Fruit fly (Drosophila melanogaster) whole organism, embryonic: Measurements from ENCODE around the gene eIF3h.

ENCODE experiments used
- B-H2 ChIP-seq: fragments of 200-800 bp; sonication (Bioruptor generic); optimal IDR thresholded peaks from 2 replicates; lab custom pipeline; 2018; ENCODE audit warnings: missing biosample characterization, mild to moderate bottlenecking, missing genetic modification characterization
- Bdp1 ChIP-seq: fragments of 200-800 bp; sonication (Bioruptor generic); optimal IDR thresholded peaks from 3 replicates; lab custom pipeline; 2016; ENCODE audit warnings: missing biosample characterization, missing genetic modification characterization
- CG10147 ChIP-seq: fragments of 200-800 bp; sonication (Bioruptor generic); optimal IDR thresholded peaks from 2 replicates; lab custom pipeline; 2019; ENCODE audit warnings: missing biosample characterization, mild to moderate bottlenecking, missing genetic modification characterization, moderate library complexity
- CG10321 ChIP-seq: fragments of 200-800 bp; sonication (Bioruptor generic); IDR thresholded peaks from 2 replicates; pipeline ENCODE4 v1.3.6; 2022; ENCODE audit warnings: missing biosample characterization, missing genetic modification characterization
- CG12299 ChIP-seq: fragments of 200-800 bp; sonication (Bioruptor generic); optimal IDR thresholded peaks from 2 replicates; lab custom pipeline; 2018; ENCODE audit warnings: missing biosample characterization, mild to moderate bottlenecking, missing genetic modification characterization
- CG13624 ChIP-seq: fragments of 200-800 bp; sonication (Bioruptor generic); optimal IDR thresholded peaks from 2 replicates; lab custom pipeline; 2016; ENCODE audit warnings: missing biosample characterization, missing genetic modification characterization
- CG1647 ChIP-seq: fragments of 200-800 bp; sonication (Bioruptor generic); optimal IDR thresholded peaks from 3 replicates; lab custom pipeline; 2016; ENCODE audit warnings: missing biosample characterization, missing genetic modification characterization
- CG16779 ChIP-seq: fragments of 200-800 bp; sonication (Bioruptor generic); IDR thresholded peaks from 2 replicates; pipeline ENCODE4 v1.3.6; 2022; ENCODE audit warnings: missing biosample characterization, missing genetic modification characterization
- CG16815 ChIP-seq: fragments of 200-800 bp; sonication (Bioruptor generic); optimal IDR thresholded peaks from 3 replicates; lab custom pipeline; 2017; ENCODE audit warnings: missing biosample characterization, mild to moderate bottlenecking, missing genetic modification characterization
- CG17829 ChIP-seq: fragments of 200-800 bp; optimal IDR thresholded peaks from 2 replicates; lab custom pipeline; 2019; ENCODE audit warnings: missing biosample characterization, mild to moderate bottlenecking, missing genetic modification characterization, moderate library complexity
- CG1832 ChIP-seq: fragments of 200-800 bp; sonication (Bioruptor generic); optimal IDR thresholded peaks from 2 replicates; lab custom pipeline; 2017; ENCODE audit warnings: missing biosample characterization, mild to moderate bottlenecking, missing genetic modification characterization, inconsistent platforms
- CG18476 ChIP-seq: fragments of 200-800 bp; sonication (Bioruptor generic); optimal IDR thresholded peaks from 2 replicates; lab custom pipeline; 2016; ENCODE audit warnings: missing biosample characterization, mild to moderate bottlenecking, missing genetic modification characterization
- CG2678 ChIP-seq: fragments of 200-800 bp; sonication (Bioruptor generic); optimal IDR thresholded peaks from 3 replicates; lab custom pipeline; 2019; ENCODE audit warnings: missing biosample characterization, mild to moderate bottlenecking, missing genetic modification characterization, moderate library complexity
- CG33557 ChIP-seq: fragments of 200-800 bp; sonication (Bioruptor generic); optimal IDR thresholded peaks from 2 replicates; lab custom pipeline; 2019; ENCODE audit warnings: missing biosample characterization, mild to moderate bottlenecking, missing genetic modification characterization, moderate library complexity
- CG4282 ChIP-seq: fragments of 200-800 bp; sonication (Bioruptor generic); optimal IDR thresholded peaks from 2 replicates; lab custom pipeline; 2016; ENCODE audit warnings: missing biosample characterization, missing genetic modification characterization
- CG43689 ChIP-seq: fragments of 200-800 bp; sonication (Bioruptor generic); IDR thresholded peaks from 2 replicates; pipeline ENCODE4 v1.3.6; 2022; ENCODE audit warnings: missing biosample characterization, missing genetic modification characterization
- CG4424 ChIP-seq: fragments of 200-800 bp; sonication (Bioruptor generic); optimal IDR thresholded peaks from 3 replicates; lab custom pipeline; 2016; ENCODE audit warnings: missing biosample characterization, missing genetic modification characterization
- CG7928 ChIP-seq: fragments of 200-800 bp; sonication (Bioruptor generic); optimal IDR thresholded peaks from 2 replicates; lab custom pipeline; 2017; ENCODE audit warnings: missing biosample characterization, mild to moderate bottlenecking, missing genetic modification characterization
- Dfd ChIP-seq, 2 experiments: fragments of >200 bp; optimal IDR thresholded peaks; 2 replicates each; lab custom pipeline; 2017; ENCODE audit warnings: missing biosample characterization in 2 of 2, missing genetic modification characterization in 2 of 2
- Dip2 ChIP-seq: fragments of 200-800 bp; sonication (Bioruptor generic); IDR thresholded peaks from 2 replicates; pipeline ENCODE4 v1.3.6; 2022; ENCODE audit warnings: missing biosample characterization, missing genetic modification characterization
- Dip3 ChIP-seq: fragments of 200-800 bp; sonication (Bioruptor generic); optimal IDR thresholded peaks from 3 replicates; lab custom pipeline; 2016; ENCODE audit warnings: missing biosample characterization, missing genetic modification characterization
- Doc3 ChIP-seq: fragments of 200-800 bp; sonication (Bioruptor generic); IDR thresholded peaks from 3 replicates; pipeline ENCODE4 v1.3.6; 2022; ENCODE audit warnings: missing biosample characterization, missing genetic modification characterization; ENCODE audit not compliant: partially characterized antibody
- E2f1 ChIP-seq: fragments of 200-800 bp; sonication (Bioruptor generic); IDR thresholded peaks from 2 replicates; pipeline ENCODE4 v1.3.6; 2022; ENCODE audit warnings: missing biosample characterization, missing genetic modification characterization
- H2.0 ChIP-seq: fragments of 200-800 bp; sonication (Bioruptor generic); IDR thresholded peaks from 2 replicates; pipeline ENCODE4 v1.3.6; 2022; ENCODE audit warnings: missing biosample characterization, missing genetic modification characterization
- HLH3B ChIP-seq: fragments of 200-800 bp; sonication (Bioruptor generic); IDR thresholded peaks from 2 replicates; pipeline ENCODE4 v1.3.6; 2022; ENCODE audit warnings: missing biosample characterization, missing genetic modification characterization
- HLH4C ChIP-seq: fragments of 200-800 bp; sonication (Bioruptor generic); IDR thresholded peaks from 3 replicates; pipeline ENCODE4 v1.3.6; 2022; ENCODE audit warnings: missing biosample characterization, missing genetic modification characterization; ENCODE audit not compliant: partially characterized antibody
- Hr78 ChIP-seq, 2 experiments: fragments of 200-800 bp in 1 of 2; fragments of >200 bp in 1 of 2; sonication (Bioruptor generic) in 1 of 2; optimal IDR thresholded peaks; 2 replicates each; lab custom pipeline; 2017 to 2019; ENCODE audit warnings: missing biosample characterization in 2 of 2, missing genetic modification characterization in 2 of 2, mild to moderate bottlenecking in 1 of 2, moderate library complexity in 1 of 2
- NC2α ChIP-seq: fragments of 200-800 bp; sonication (Bioruptor generic); optimal IDR thresholded peaks from 2 replicates; lab custom pipeline; 2016; ENCODE audit warnings: missing biosample characterization, missing genetic modification characterization
- Scr ChIP-seq: fragments of 200-800 bp; sonication (Bioruptor generic); IDR thresholded peaks from 2 replicates; pipeline ENCODE4 v1.3.6; 2022; ENCODE audit warnings: missing biosample characterization, missing genetic modification characterization; ENCODE audit not compliant: partially characterized antibody
- Sry-β ChIP-seq: fragments of 200-800 bp; sonication (Bioruptor generic); optimal IDR thresholded peaks from 2 replicates; lab custom pipeline; 2018; ENCODE audit warnings: missing biosample characterization, mild to moderate bottlenecking, missing genetic modification characterization, moderate library complexity
- bcd ChIP-seq: fragments of 200-800 bp; sonication (Bioruptor generic); optimal IDR thresholded peaks from 2 replicates; lab custom pipeline; 2017; ENCODE audit warnings: missing biosample characterization, mild to moderate bottlenecking, missing genetic modification characterization
- btn ChIP-seq: fragments of 200-800 bp; sonication (Bioruptor generic); optimal IDR thresholded peaks from 2 replicates; lab custom pipeline; 2016; ENCODE audit warnings: missing biosample characterization, missing genetic modification characterization
- crc ChIP-seq: fragments of 200-800 bp; sonication (Bioruptor generic); optimal IDR thresholded peaks from 2 replicates; lab custom pipeline; 2016; ENCODE audit warnings: missing biosample characterization, missing genetic modification characterization
- eve ChIP-seq, 2 experiments: fragments of >200 bp; optimal IDR thresholded peaks; 2 replicates each; lab custom pipeline; 2017; ENCODE audit warnings: missing biosample characterization in 2 of 2, missing genetic modification characterization in 2 of 2
- exex ChIP-seq: fragments of 200-800 bp; sonication (Bioruptor generic); optimal IDR thresholded peaks from 4 replicates; lab custom pipeline; 2018; ENCODE audit warnings: missing biosample characterization, mild to moderate bottlenecking, missing genetic modification characterization, moderate library complexity
- fd96Cb ChIP-seq: fragments of 200-800 bp; sonication (Bioruptor generic); optimal IDR thresholded peaks from 2 replicates; lab custom pipeline; 2018; ENCODE audit warnings: missing biosample characterization, mild to moderate bottlenecking, missing genetic modification characterization, moderate library complexity
- grau ChIP-seq: fragments of 200-800 bp; optimal IDR thresholded peaks from 3 replicates; lab custom pipeline; 2019; ENCODE audit warnings: missing biosample characterization, mild to moderate bottlenecking, missing genetic modification characterization, moderate library complexity
- her ChIP-seq: fragments of 200-800 bp; sonication (Bioruptor generic); optimal IDR thresholded peaks from 2 replicates; lab custom pipeline; 2016; ENCODE audit warnings: missing biosample characterization, missing genetic modification characterization
- maf-S ChIP-seq: fragments of 200-800 bp; sonication (Bioruptor generic); optimal IDR thresholded peaks from 2 replicates; lab custom pipeline; 2016; ENCODE audit warnings: missing biosample characterization, missing genetic modification characterization
- nerfin-1 ChIP-seq: fragments of 200-800 bp; sonication (Bioruptor generic); optimal IDR thresholded peaks from 3 replicates; lab custom pipeline; 2019; ENCODE audit warnings: missing biosample characterization, mild to moderate bottlenecking, missing genetic modification characterization, moderate library complexity
- nmo ChIP-seq: fragments of 200-800 bp; sonication (Bioruptor generic); optimal IDR thresholded peaks from 2 replicates; lab custom pipeline; 2018; ENCODE audit warnings: missing biosample characterization, mild to moderate bottlenecking, missing genetic modification characterization, moderate library complexity
- oc ChIP-seq: fragments of 200-800 bp; sonication (Bioruptor generic); optimal IDR thresholded peaks from 2 replicates; lab custom pipeline; 2018; ENCODE audit warnings: missing biosample characterization, mild to moderate bottlenecking, missing genetic modification characterization, moderate library complexity
- pfk ChIP-seq: fragments of 200-800 bp; sonication (Bioruptor generic); optimal IDR thresholded peaks from 2 replicates; lab custom pipeline; 2018; ENCODE audit warnings: missing biosample characterization, mild to moderate bottlenecking, missing genetic modification characterization, moderate library complexity
- pho ChIP-seq: fragments of 200-800 bp; sonication (Bioruptor generic); optimal IDR thresholded peaks from 2 replicates; lab custom pipeline; 2016; ENCODE audit warnings: missing biosample characterization, missing genetic modification characterization
- pzg ChIP-seq: fragments of 200-800 bp; sonication (Bioruptor generic); optimal IDR thresholded peaks from 3 replicates; lab custom pipeline; 2018; ENCODE audit warnings: missing biosample characterization, mild to moderate bottlenecking, missing genetic modification characterization, moderate library complexity
- rib ChIP-seq: fragments of 200-800 bp; sonication (Bioruptor generic); IDR thresholded peaks from 2 replicates; pipeline ENCODE4 v1.3.6; 2022; ENCODE audit warnings: missing biosample characterization, missing genetic modification characterization
- schlank ChIP-seq: fragments of 200-800 bp; sonication (Bioruptor generic); optimal IDR thresholded peaks from 2 replicates; lab custom pipeline; 2018; ENCODE audit warnings: missing biosample characterization, mild to moderate bottlenecking, missing genetic modification characterization
- sim ChIP-seq: fragments of 200-800 bp; sonication (Bioruptor generic); IDR thresholded peaks from 2 replicates; pipeline ENCODE4 v1.3.6; 2022; ENCODE audit warnings: missing biosample characterization, missing genetic modification characterization
- sisA ChIP-seq: fragments of 200-800 bp; sonication (Bioruptor generic); IDR thresholded peaks from 2 replicates; pipeline ENCODE4 v1.3.6; 2022; ENCODE audit warnings: missing biosample characterization, missing genetic modification characterization
- toy ChIP-seq: fragments of 200-800 bp; sonication (Bioruptor generic); IDR thresholded peaks from 2 replicates; pipeline ENCODE4 v1.3.6; 2022; ENCODE audit warnings: missing biosample characterization, missing genetic modification characterization
- wor ChIP-seq: fragments of 200-800 bp; sonication (Bioruptor generic); IDR thresholded peaks from 2 replicates; pipeline ENCODE4 v1.3.6; 2022; ENCODE audit warnings: missing biosample characterization, missing genetic modification characterization

Gene eIF3h

DNA sequence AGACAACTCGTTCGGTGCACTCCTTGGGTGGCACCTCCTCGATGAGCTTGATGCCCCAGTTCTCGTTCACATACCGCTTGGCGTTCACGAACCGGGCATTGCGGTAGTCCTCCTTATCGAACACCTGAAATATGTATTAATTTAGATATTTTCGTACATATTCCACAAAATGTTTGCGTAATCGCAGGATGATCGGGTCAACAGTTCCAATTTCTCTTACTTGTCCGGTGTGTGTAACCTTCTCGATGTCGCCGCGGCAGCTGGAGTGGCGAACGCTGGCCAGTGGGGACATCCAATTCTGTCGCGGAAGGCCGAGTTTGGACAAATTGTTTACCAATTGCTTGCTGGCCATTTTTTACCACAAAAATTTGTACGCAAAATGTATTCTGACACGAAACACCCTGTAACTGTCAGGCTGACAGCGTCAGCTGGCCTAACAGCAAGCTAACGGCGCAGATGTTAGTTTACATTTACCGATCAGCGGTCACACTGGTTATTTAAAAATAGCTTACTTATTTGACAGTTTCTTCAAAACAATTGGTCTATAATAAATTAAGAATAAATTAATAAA, 47.0 kb upstream of the eIF3h start, which contains the start of gene ND-13A (continued):
- TF ChIP-seq wor (no peak), CG10321 (GFP tag; lab: Robert Waterston, UW) (no peak), CG13624 (no peak), pzg (GFP tag; lab: Kevin White, UChicago) (peak; percentile 67), pfk (GFP tag; lab: Kevin White, UChicago) (no peak), H2.0 (GFP tag; lab: Robert Waterston, UW) (no peak), CG1647 (no peak), NC2α (no peak), her (GFP tag; lab: Kevin White, UChicago) (no peak), B-H2 (GFP tag; lab: Kevin White, UChicago) (no peak), nmo (GFP tag; lab: Kevin White, UChicago) (peak; percentile 9), oc (no peak), maf-S (GFP tag; lab: Kevin White, UChicago) (no peak), CG4424 (no peak), nerfin-1 (no peak), HLH3B (GFP tag; lab: Robert Waterston, UW) (no peak), fd96Cb (tag; lab: Kevin White, UChicago) (no peak), Bdp1 (GFP tag; lab: Kevin White, UChicago) (no peak), crc (GFP tag; lab: Kevin White, UChicago) (no peak), CG1832 (GFP tag; lab: Kevin White, UChicago) (no peak), CG10147 (no peak), HLH4C (GFP tag; lab: Robert Waterston, UW) (0 out of 3 replicates have a peak, but pooled peaks have one; percentile 9), CG43689 (no peak), CG33557 (no peak), grau (no peak), bcd (no peak), rib (GFP tag; lab: Robert Waterston, UW) (no peak), CG7928 (GFP tag; lab: Kevin White, UChicago) (no peak), sim (no peak), CG16815 (no peak), CG4282 (no peak), CG16779 (GFP tag; lab: Robert Waterston, UW) (no peak), exex (tag; lab: Kevin White, UChicago) (no peak), Dip3 (GFP tag; lab: Kevin White, UChicago) (no peak), eve (GFP tag; optimal IDR thresholded peaks at IDR 0.05; lab: Kevin White, UChicago) (no peak), Hr78 (GFP tag; optimal IDR thresholded peaks at IDR 0.05; lab: Kevin White, UChicago) (no peak), CG2678 (tag; lab: Kevin White, UChicago) (no peak), sisA (GFP tag; lab: Robert Waterston, UW) (no peak), btn (GFP tag; lab: Kevin White, UChicago) (no peak), CG18476 (GFP tag; lab: Kevin White, UChicago) (no peak), Doc3 (GFP tag; lab: Robert Waterston, UW) (peak; percentile 30; the same call in 1 of the 3 replicates), Dfd (GFP tag; optimal IDR thresholded peaks at IDR 0.05; lab: Kevin White, UChicago) (no peak), pho (GFP tag; lab: Kevin White, UChicago) (no peak), E2f1 (no peak), CG12299 (tag; lab: Kevin White, UChicago) (no peak), CG17829 (tag; lab: Kevin White, UChicago) (no peak), toy (GFP tag; lab: Robert Waterston, UW) (no peak), Dip2 (no peak), Scr (GFP tag; lab: Robert Waterston, UW) (peak; percentile 30; the same call in 1 of the 2 replicates), schlank (tag; lab: Kevin White, UChicago) (no peak), Sry-β (GFP tag; lab: Kevin White, UChicago) (no peak)
